Fruit fly (Drosophila melanogaster) S2 (cell line): ENCODE data around the gene Grip163.

Experiments used
- CG8478 ChIP-seq: fragments of >200 bp; optimal IDR thresholded peaks from 2 replicates; lab custom pipeline; 2018
- CTCF ChIP-seq, 2 experiments: fragments of >200 bp; optimal IDR thresholded peaks; 2 replicates each; lab custom pipeline; 2018

The Grip163 gene

DNA sequence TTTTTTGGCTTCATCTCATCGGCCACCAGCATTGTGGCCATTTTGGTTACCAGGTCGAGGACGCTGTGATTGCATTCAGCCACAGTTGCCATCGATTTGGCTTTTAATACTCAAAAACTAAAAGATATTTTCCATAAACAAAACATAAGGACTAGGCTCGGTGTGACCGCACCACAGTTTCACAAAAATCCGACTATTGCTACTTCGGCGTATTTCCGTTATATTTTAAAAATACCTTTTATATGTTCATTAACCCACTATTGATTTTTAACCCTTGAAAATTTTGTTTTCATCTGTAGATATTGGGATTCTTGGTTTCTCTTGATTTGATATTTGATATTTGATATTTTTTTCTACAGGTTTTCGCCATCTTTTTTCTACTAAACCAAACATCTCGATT, at the start of gene Grip163:
Grip163 (minus strand) TSS at position 180 of the 400 bp plus-strand sequence.
- TF ChIP-seq CTCF (optimal IDR thresholded peaks at IDR 0.05; lab: Kevin White, UChicago) (no peak), CG8478 (lab: Kevin White, UChicago) (no peak)

DNA sequence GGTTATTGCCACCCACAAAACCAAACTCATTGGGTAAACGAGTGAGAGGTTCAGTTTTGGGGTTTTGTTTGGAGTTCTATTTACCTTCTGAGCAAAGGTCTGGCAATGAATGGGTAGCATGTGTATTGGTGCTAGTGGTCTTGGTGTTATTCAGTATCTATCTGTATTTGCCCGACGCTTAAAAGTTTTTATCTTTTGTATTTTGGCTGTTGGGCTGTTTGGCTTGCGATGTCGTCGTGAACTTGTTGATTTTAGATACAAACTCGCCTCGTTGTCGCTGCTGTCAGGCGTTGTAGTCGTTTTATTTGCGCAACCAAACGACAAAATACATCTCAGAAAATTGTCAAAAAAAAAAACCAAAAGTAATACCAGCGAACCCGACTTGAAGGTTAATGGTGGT, 47.5 kb upstream of the Grip163 start:
- TF ChIP-seq CTCF (optimal IDR thresholded peaks at IDR 0.05; lab: Kevin White, UChicago) (no peak), CG8478 (lab: Kevin White, UChicago) (no peak)

DNA sequence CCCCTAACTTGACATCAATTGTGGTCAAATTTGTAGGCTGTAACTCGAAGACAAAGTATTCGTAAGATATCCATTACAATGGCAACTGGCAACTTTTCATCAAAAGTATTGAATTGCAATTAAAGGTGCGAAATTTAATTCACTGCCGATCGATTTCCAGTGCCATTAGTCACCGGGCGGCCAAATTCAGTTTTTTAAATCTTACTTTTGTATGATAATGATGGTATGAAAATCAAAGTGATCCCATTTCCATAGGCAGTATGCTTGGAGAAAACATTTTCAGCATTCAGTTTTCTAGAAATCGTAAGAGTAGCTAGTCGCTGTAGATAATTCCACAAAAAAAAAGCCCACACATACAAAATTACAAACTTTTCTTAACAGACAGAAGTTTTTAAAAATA, 46.3 kb upstream of the Grip163 start, which contains the start of gene CG43638:
CG43638 (plus strand) TSS at position 301 of the 400 bp plus-strand sequence.
- TF ChIP-seq CTCF (optimal IDR thresholded peaks at IDR 0.05; lab: Kevin White, UChicago) (no peak), CG8478 (lab: Kevin White, UChicago) (no peak)

dm6 chr3L:12042087-12042486, 44.1 kb upstream of the Grip163 start, which contains the start of gene CG6793:
CG6793 (plus strand) TSS chr3L:12042387.
- no peak for TF ChIP-seq CTCF (optimal IDR thresholded peaks at IDR 0.05; lab: Kevin White, UChicago)
- no peak for TF ChIP-seq CG8478 (lab: Kevin White, UChicago)

- no peak for TF ChIP-seq CG8478 (lab: Kevin White, UChicago)
These were observed 42.5 kb upstream of the Grip163 start for dm6 chr3L:12040313-12040924.

DNA sequence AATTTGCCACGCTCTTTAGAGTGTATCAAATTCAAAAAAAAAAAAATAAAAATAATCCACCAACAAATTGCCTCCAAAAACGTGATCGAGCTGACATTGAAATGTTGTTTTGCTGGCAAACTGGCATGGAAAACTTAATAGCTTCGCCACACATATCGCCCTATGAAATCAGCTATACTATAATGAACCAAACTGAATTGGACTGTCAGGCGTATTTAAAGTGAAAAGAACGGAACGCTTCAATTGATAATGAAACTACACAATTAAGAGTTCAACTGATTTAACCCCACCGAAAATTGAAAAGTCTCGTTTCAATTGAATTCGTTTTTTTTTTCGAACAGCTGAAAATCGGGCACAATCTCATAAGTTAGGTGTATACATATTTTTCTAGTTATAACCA, 41.1 kb upstream of the Grip163 start:
- TF ChIP-seq CTCF (optimal IDR thresholded peaks at IDR 0.05; lab: Kevin White, UChicago) (no peak), CG8478 (lab: Kevin White, UChicago) (no peak)

DNA sequence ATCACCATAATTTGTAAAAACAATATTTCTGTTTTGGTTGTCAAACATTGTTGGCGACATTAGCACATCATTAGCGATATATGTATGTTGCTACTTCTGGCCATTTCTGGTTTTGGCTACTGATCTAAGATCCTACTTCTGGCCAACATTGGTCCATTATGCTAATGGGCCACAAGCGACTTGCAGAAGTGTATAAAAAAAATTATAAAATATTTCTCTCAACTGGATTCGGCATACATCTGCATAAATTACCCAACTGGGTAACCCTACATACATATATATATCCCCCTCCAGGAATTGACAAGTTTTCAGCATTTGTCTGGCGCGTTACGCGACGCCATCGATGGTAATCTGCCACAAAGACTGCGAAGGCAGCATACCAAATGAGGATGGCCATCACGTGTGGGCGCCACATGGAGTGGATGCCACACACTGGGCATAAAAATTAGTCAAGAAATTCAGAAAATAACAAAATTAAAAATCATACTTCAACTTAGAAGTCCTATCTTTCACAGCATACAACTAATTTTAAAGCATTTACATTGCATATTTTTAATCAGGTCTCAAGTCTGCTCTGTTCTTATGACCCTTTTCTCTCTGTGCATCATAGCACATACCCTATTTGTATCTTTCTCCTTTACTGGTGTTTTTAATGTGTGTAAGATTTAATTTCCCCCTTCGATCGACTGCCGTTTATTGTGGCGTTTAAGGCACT, 39.7 kb upstream of the Grip163 start:
- TF ChIP-seq CTCF (optimal IDR thresholded peaks at IDR 0.05; lab: Kevin White, UChicago) (no peak), CG8478 (lab: Kevin White, UChicago) (no peak)

- TF ChIP-seq CG8478 (lab: Kevin White, UChicago) (no peak), CTCF (optimal IDR thresholded peaks at IDR 0.05; lab: Kevin White, UChicago) (no peak)
These were observed 38.7 kb upstream of the Grip163 start for dm6 chr3L:12036658-12037057.

DNA sequence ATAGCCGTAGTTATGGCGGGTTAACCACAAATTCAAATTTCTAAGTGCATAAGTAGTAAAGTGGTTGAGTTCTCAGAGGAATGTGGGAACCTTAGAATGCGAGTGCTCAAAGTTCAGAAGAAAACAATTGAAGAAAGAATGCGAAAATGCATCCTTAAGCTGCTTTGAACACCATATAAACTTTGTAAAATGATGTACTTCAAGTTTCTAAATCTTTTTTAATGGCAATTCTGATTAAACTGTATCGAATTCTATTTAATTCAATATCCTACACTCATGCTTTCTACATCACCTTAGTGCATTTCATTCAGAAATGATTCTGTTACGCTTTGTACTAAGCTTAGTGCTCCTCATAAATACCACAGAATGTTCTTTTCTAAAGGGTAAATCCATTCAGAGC, 34.3 kb upstream of the Grip163 start, which contains the start of gene CG43993:
CG43993 (plus strand) TSS at position 301 of the 400 bp plus-strand sequence.
- no peak for TF ChIP-seq CG8478 (lab: Kevin White, UChicago)
- no peak for TF ChIP-seq CTCF (optimal IDR thresholded peaks at IDR 0.05; lab: Kevin White, UChicago)

- no peak for TF ChIP-seq CTCF (optimal IDR thresholded peaks at IDR 0.05; lab: Kevin White, UChicago)
- no peak for TF ChIP-seq CG8478 (lab: Kevin White, UChicago)
These were observed 32.6 kb upstream of the Grip163 start for dm6 chr3L:12030521-12030920.

DNA sequence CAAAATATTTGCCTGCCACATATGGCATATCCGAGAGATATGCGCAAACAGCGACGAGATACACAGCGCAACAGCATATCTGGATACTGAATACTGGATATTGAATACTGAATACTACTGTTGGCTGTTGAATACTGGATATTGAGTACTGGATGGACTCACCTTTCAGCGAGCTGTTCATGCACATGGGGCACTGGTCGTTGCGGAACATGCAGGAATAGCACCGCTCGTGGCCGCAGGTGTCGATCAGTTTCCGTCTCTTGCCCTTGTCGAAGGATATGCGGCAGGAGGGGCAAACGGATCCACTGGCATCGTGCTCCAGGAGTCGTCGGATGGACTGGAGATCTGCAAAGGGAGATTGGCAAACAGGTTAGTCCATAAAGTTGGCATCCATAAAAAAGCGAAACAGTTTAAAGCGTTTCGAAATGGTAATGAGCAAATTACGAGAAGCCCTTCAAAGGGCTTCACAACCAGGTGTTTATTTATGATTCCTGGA, 30.6 kb upstream of the Grip163 start:
- TF ChIP-seq CG8478 (lab: Kevin White, UChicago) (no peak), CTCF (optimal IDR thresholded peaks at IDR 0.05; lab: Kevin White, UChicago) (no peak)

dm6 chr3L:12027929-12028328, 30.0 kb upstream of the Grip163 start:
- TF ChIP-seq CG8478 (lab: Kevin White, UChicago): no peak
- TF ChIP-seq CTCF (optimal IDR thresholded peaks at IDR 0.05; lab: Kevin White, UChicago): no peak

- TF ChIP-seq CTCF (optimal IDR thresholded peaks at IDR 0.05; lab: Kevin White, UChicago): no peak
- TF ChIP-seq CG8478 (lab: Kevin White, UChicago): no peak
These were observed 27.0 kb upstream of the Grip163 start for dm6 chr3L:12024947-12025346.

DNA sequence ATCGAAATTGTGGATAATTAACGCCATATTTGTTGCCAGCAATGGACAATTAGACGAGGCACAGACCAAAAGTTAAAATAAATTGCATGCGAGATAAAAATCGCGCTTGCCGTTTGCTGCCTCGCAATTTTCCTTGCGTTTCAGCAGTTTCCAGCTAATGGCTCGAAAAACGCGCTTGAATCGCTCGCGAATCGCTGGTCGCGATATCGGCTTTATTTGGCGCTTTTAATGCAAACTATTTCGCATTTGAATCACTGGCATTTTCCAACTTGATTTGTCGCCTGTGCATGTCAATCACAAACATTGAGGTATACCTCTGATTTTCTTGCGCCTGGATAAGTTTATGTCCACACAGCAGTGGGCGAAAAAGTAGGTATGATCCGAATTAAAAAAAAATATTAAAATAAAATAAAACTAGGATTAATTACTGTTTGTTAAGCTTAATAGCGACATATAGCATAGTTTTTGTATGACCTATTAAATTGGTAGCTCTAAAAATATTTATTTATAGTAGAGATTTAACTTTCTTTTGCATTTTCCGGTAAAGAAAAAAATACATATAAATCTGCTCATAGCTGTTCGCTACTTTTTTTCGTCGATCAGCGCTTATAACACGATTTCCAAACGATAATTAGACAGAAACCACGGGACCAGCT, 25.3 kb upstream of the Grip163 start:
- TF ChIP-seq CG8478 (lab: Kevin White, UChicago) (no peak), CTCF (optimal IDR thresholded peaks at IDR 0.05; lab: Kevin White, UChicago) (no peak)

DNA sequence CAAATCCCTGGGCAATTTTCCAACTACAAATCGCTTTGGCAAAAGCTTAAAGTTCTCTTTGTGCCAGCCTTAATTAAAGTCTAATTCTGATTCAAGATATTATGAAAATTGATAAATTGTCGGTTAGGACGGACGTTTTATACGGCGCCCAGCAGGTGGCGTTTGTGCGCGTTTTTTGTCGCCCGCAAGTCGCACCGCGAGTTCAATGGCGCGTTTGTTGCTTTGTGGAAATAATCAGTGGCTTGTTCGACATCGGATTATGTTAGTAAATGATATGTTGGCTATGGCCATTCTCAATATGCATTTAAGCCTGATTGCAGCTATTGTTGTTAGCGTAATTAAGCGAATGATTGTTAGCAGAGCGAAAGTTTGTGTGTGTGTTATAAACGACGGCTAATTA, 24.0 kb upstream of the Grip163 start:
- TF ChIP-seq CTCF (optimal IDR thresholded peaks at IDR 0.05; lab: Kevin White, UChicago) (peak; percentile 73 to 74), CG8478 (lab: Kevin White, UChicago) (no peak)
